Fruit fly (Drosophila melanogaster) whole organism, embryonic: Measurements from ENCODE around the gene CG43085.

Experiments used
- Antp ChIP-seq: fragments of 200-800 bp; sonication (Bioruptor generic); optimal IDR thresholded peaks from 3 replicates; lab custom pipeline; 2016; ENCODE audit warnings: missing biosample characterization, missing genetic modification characterization
- Atf3 ChIP-seq: fragments of 200-800 bp; sonication (Bioruptor generic); optimal IDR thresholded peaks from 3 replicates; lab custom pipeline; 2016; ENCODE audit warnings: missing biosample characterization, missing genetic modification characterization
- Bgb ChIP-seq: fragments of 200-800 bp; sonication (Bioruptor generic); IDR thresholded peaks from 2 replicates; pipeline ENCODE4 v1.3.6; 2022; ENCODE audit warnings: missing biosample characterization, missing genetic modification characterization; ENCODE audit not compliant: partially characterized antibody
- BtbVII ChIP-seq: fragments of 200-800 bp; sonication (Bioruptor generic); optimal IDR thresholded peaks from 3 replicates; lab custom pipeline; 2017; ENCODE audit warnings: missing biosample characterization, mild to moderate bottlenecking, missing genetic modification characterization
- CG11560 ChIP-seq: fragments of 200-800 bp; sonication (Bioruptor generic); IDR thresholded peaks from 3 replicates; pipeline ENCODE4 v1.3.6; 2022; ENCODE audit warnings: missing biosample characterization, missing genetic modification characterization
- CG12299 ChIP-seq: fragments of 200-800 bp; sonication (Bioruptor generic); optimal IDR thresholded peaks from 2 replicates; lab custom pipeline; 2018; ENCODE audit warnings: missing biosample characterization, mild to moderate bottlenecking, missing genetic modification characterization
- CG12391 ChIP-seq: fragments of 200-800 bp; sonication (Bioruptor generic); optimal IDR thresholded peaks from 3 replicates; lab custom pipeline; 2018; ENCODE audit warnings: missing biosample characterization, mild to moderate bottlenecking, missing genetic modification characterization, moderate library complexity
- CG12659 ChIP-seq: fragments of 200-800 bp; sonication (Bioruptor generic); optimal IDR thresholded peaks from 3 replicates; lab custom pipeline; 2017; ENCODE audit warnings: mild to moderate bottlenecking, missing biosample characterization, missing genetic modification reagents, missing genetic modification characterization
- CG15479 ChIP-seq: fragments of 200-800 bp; sonication (Bioruptor generic); optimal IDR thresholded peaks from 3 replicates; lab custom pipeline; 2019; ENCODE audit warnings: missing biosample characterization, mild to moderate bottlenecking, missing genetic modification characterization, moderate library complexity
- CG17186 ChIP-seq: fragments of 200-800 bp; sonication (Bioruptor generic); optimal IDR thresholded peaks from 3 replicates; lab custom pipeline; 2017; ENCODE audit warnings: missing biosample characterization, missing genetic modification reagents, missing genetic modification characterization
- CG17385 ChIP-seq: fragments of 200-800 bp; sonication (Bioruptor generic); optimal IDR thresholded peaks from 3 replicates; lab custom pipeline; 2018; ENCODE audit warnings: missing biosample characterization, mild to moderate bottlenecking, missing genetic modification characterization
- CG17568 ChIP-seq: fragments of 200-800 bp; sonication (Bioruptor generic); optimal IDR thresholded peaks from 2 replicates; lab custom pipeline; 2018; ENCODE audit warnings: missing biosample characterization, mild to moderate bottlenecking, missing genetic modification characterization, moderate library complexity
- CG18764 ChIP-seq: fragments of 200-800 bp; sonication (Bioruptor generic); optimal IDR thresholded peaks from 3 replicates; lab custom pipeline; 2016; ENCODE audit warnings: missing biosample characterization, missing genetic modification characterization
- CG30403 ChIP-seq: fragments of 200-800 bp; sonication (Bioruptor generic); optimal IDR thresholded peaks from 3 replicates; lab custom pipeline; 2016; ENCODE audit warnings: missing biosample characterization, missing genetic modification characterization
- CG3065 ChIP-seq: fragments of 200-800 bp; sonication (Bioruptor generic); optimal IDR thresholded peaks from 2 replicates; lab custom pipeline; 2016; ENCODE audit warnings: missing biosample characterization, missing genetic modification characterization
- CG43689 ChIP-seq: fragments of 200-800 bp; sonication (Bioruptor generic); IDR thresholded peaks from 2 replicates; pipeline ENCODE4 v1.3.6; 2022; ENCODE audit warnings: missing biosample characterization, missing genetic modification characterization
- CG6654 ChIP-seq: fragments of 200-800 bp; sonication (Bioruptor generic); optimal IDR thresholded peaks from 2 replicates; lab custom pipeline; 2017; ENCODE audit warnings: missing biosample characterization, mild to moderate bottlenecking, missing genetic modification characterization
- CG6854 ChIP-seq: fragments of 200-800 bp; sonication (Bioruptor generic); optimal IDR thresholded peaks from 3 replicates; lab custom pipeline; 2017; ENCODE audit warnings: missing biosample characterization, mild to moderate bottlenecking, missing genetic modification characterization
- CG7556 ChIP-seq: fragments of 200-800 bp; sonication (Bioruptor generic); optimal IDR thresholded peaks from 2 replicates; lab custom pipeline; 2017; ENCODE audit warnings: missing biosample characterization, mild to moderate bottlenecking, missing genetic modification characterization
- CG7745 ChIP-seq: fragments of 200-800 bp; sonication (Bioruptor generic); optimal IDR thresholded peaks from 2 replicates; lab custom pipeline; 2018; ENCODE audit warnings: missing biosample characterization, mild to moderate bottlenecking, missing genetic modification characterization, moderate library complexity
- CG9876 ChIP-seq: fragments of 200-800 bp; sonication (Bioruptor generic); optimal IDR thresholded peaks from 2 replicates; lab custom pipeline; 2016; ENCODE audit warnings: missing biosample characterization, missing genetic modification characterization
- Dll ChIP-seq: fragments of 200-800 bp; sonication (Bioruptor generic); IDR thresholded peaks from 4 replicates; pipeline ENCODE4 v1.3.6; 2022; ENCODE audit warnings: missing biosample characterization, missing genetic modification characterization; ENCODE audit not compliant: partially characterized antibody
- Elba2 ChIP-seq: fragments of 200-800 bp; sonication (Bioruptor generic); optimal IDR thresholded peaks from 3 replicates; lab custom pipeline; 2016; ENCODE audit warnings: missing biosample characterization, missing genetic modification characterization
- Fer2 ChIP-seq: fragments of 200-800 bp; sonication (Bioruptor generic); optimal IDR thresholded peaks from 2 replicates; lab custom pipeline; 2018; ENCODE audit warnings: missing biosample characterization, mild to moderate bottlenecking, missing genetic modification characterization, moderate library complexity
- Kr ChIP-seq: fragments of 200-800 bp; sonication (Bioruptor generic); optimal IDR thresholded peaks from 2 replicates; lab custom pipeline; 2017; ENCODE audit warnings: missing biosample characterization, mild to moderate bottlenecking, missing genetic modification characterization
- Oaz ChIP-seq: fragments of 200-800 bp; sonication (Bioruptor generic); IDR thresholded peaks from 2 replicates; pipeline ENCODE4 v1.3.6; 2022; ENCODE audit warnings: missing biosample characterization, missing genetic modification characterization
- Optix ChIP-seq: fragments of 200-800 bp; sonication (Bioruptor generic); IDR thresholded peaks from 3 replicates; pipeline ENCODE4 v1.3.6; 2022; ENCODE audit warnings: missing biosample characterization, missing genetic modification characterization
- Rfx ChIP-seq: fragments of 200-800 bp; sonication (Bioruptor generic); IDR thresholded peaks from 2 replicates; pipeline ENCODE4 v1.3.6; 2022; ENCODE audit warnings: missing biosample characterization, missing genetic modification characterization
- Side ChIP-seq: fragments of 200-800 bp; sonication (Bioruptor generic); optimal IDR thresholded peaks from 2 replicates; lab custom pipeline; 2016; ENCODE audit warnings: missing biosample characterization, missing genetic modification characterization
- Sox102F ChIP-seq: fragments of 200-800 bp; sonication (Bioruptor generic); optimal IDR thresholded peaks from 2 replicates; lab custom pipeline; 2018; ENCODE audit warnings: missing biosample characterization, mild to moderate bottlenecking, missing genetic modification characterization, moderate library complexity
- Vsx1 ChIP-seq: fragments of 200-800 bp; sonication (Bioruptor generic); optimal IDR thresholded peaks from 2 replicates; lab custom pipeline; 2017; ENCODE audit warnings: missing biosample characterization, mild to moderate bottlenecking, missing genetic modification characterization, missing genetic modification reagents
- Xrp1 ChIP-seq: fragments of 200-800 bp; sonication (Bioruptor generic); IDR thresholded peaks from 2 replicates; pipeline ENCODE4 v1.3.6; 2022; ENCODE audit warnings: missing biosample characterization, missing genetic modification characterization
- bbx ChIP-seq: fragments of 200-800 bp; sonication (Bioruptor generic); IDR thresholded peaks from 2 replicates; pipeline ENCODE4 v1.3.6; 2022; ENCODE audit warnings: missing biosample characterization, missing genetic modification characterization; ENCODE audit not compliant: partially characterized antibody
- esg ChIP-seq: fragments of 200-800 bp; sonication (Bioruptor generic); conservative IDR thresholded peaks from 2 replicates; pipeline ENCODE4 v1.3.6; 2022; ENCODE audit warnings: missing biosample characterization, missing genetic modification characterization
- grau ChIP-seq: fragments of 200-800 bp; optimal IDR thresholded peaks from 3 replicates; lab custom pipeline; 2019; ENCODE audit warnings: missing biosample characterization, mild to moderate bottlenecking, missing genetic modification characterization, moderate library complexity
- h ChIP-seq: fragments of >200 bp; optimal IDR thresholded peaks from 2 replicates; lab custom pipeline; 2017
- jigr1 ChIP-seq: fragments of 200-800 bp; sonication (Bioruptor generic); IDR thresholded peaks from 3 replicates; pipeline ENCODE4 v1.3.6; 2022; ENCODE audit warnings: missing biosample characterization, missing genetic modification characterization
- kah ChIP-seq: fragments of 200-800 bp; sonication (Bioruptor generic); optimal IDR thresholded peaks from 2 replicates; lab custom pipeline; 2018; ENCODE audit warnings: missing biosample characterization, mild to moderate bottlenecking, missing genetic modification characterization
- lbe ChIP-seq: fragments of 200-800 bp; sonication (Bioruptor generic); optimal IDR thresholded peaks from 2 replicates; lab custom pipeline; 2016; ENCODE audit warnings: missing biosample characterization, mild to moderate bottlenecking, missing genetic modification characterization
- lola ChIP-seq, 3 experiments: fragments of >200 bp in 2 of 3; fragments of 200-800 bp in 1 of 3; sonication (Bioruptor generic) in 1 of 3; optimal IDR thresholded peaks; 2 replicates each; lab custom pipeline; 2017 to 2019; ENCODE audit warnings: missing biosample characterization in 3 of 3, missing genetic modification characterization in 3 of 3, mild to moderate bottlenecking in 1 of 3, moderate library complexity in 1 of 3
- luna ChIP-seq: fragments of 200-800 bp; sonication (Bioruptor generic); optimal IDR thresholded peaks from 2 replicates; lab custom pipeline; 2016; ENCODE audit warnings: missing biosample characterization, missing genetic modification characterization
- pum ChIP-seq: fragments of 200-800 bp; sonication (Bioruptor generic); optimal IDR thresholded peaks from 2 replicates; lab custom pipeline; 2016; ENCODE audit warnings: missing biosample characterization, missing genetic modification characterization
- sens-2 ChIP-seq: fragments of 200-800 bp; sonication (Bioruptor generic); IDR thresholded peaks from 2 replicates; pipeline ENCODE4 v1.3.6; 2022; ENCODE audit warnings: missing biosample characterization, missing genetic modification characterization
- sisA ChIP-seq: fragments of 200-800 bp; sonication (Bioruptor generic); IDR thresholded peaks from 2 replicates; pipeline ENCODE4 v1.3.6; 2022; ENCODE audit warnings: missing biosample characterization, missing genetic modification characterization
- sna ChIP-seq: fragments of 200-800 bp; sonication (Bioruptor generic); IDR thresholded peaks from 2 replicates; pipeline ENCODE4 v1.3.6; 2022; ENCODE audit warnings: missing biosample characterization, missing genetic modification characterization; ENCODE audit not compliant: partially characterized antibody
- sug ChIP-seq: fragments of 200-800 bp; optimal IDR thresholded peaks from 2 replicates; lab custom pipeline; 2019; ENCODE audit warnings: missing biosample characterization, mild to moderate bottlenecking, missing genetic modification characterization, moderate library complexity
- tio ChIP-seq: fragments of 200-800 bp; sonication (Bioruptor generic); optimal IDR thresholded peaks from 2 replicates; lab custom pipeline; 2017; ENCODE audit warnings: missing biosample characterization, missing genetic modification characterization, inconsistent platforms
- tll ChIP-seq, 2 experiments: fragments of 200-800 bp in 1 of 2; fragments of >200 bp in 1 of 2; sonication (Bioruptor generic) in 1 of 2; optimal IDR thresholded peaks; 2 replicates each; lab custom pipeline; 2017 to 2019; ENCODE audit warnings: missing biosample characterization in 2 of 2, missing genetic modification characterization in 2 of 2, mild to moderate bottlenecking in 1 of 2, moderate library complexity in 1 of 2
- usp ChIP-seq: fragments of >200 bp; optimal IDR thresholded peaks from 2 replicates; lab custom pipeline; 2017; ENCODE audit warnings: missing biosample characterization, missing genetic modification characterization
- wor ChIP-seq: fragments of 200-800 bp; sonication (Bioruptor generic); IDR thresholded peaks from 2 replicates; pipeline ENCODE4 v1.3.6; 2022; ENCODE audit warnings: missing biosample characterization, missing genetic modification characterization
- zf30C ChIP-seq: fragments of 200-800 bp; sonication (Bioruptor generic); optimal IDR thresholded peaks from 3 replicates; lab custom pipeline; 2018; ENCODE audit warnings: missing biosample characterization, mild to moderate bottlenecking, missing genetic modification characterization

Gene CG43085

DNA sequence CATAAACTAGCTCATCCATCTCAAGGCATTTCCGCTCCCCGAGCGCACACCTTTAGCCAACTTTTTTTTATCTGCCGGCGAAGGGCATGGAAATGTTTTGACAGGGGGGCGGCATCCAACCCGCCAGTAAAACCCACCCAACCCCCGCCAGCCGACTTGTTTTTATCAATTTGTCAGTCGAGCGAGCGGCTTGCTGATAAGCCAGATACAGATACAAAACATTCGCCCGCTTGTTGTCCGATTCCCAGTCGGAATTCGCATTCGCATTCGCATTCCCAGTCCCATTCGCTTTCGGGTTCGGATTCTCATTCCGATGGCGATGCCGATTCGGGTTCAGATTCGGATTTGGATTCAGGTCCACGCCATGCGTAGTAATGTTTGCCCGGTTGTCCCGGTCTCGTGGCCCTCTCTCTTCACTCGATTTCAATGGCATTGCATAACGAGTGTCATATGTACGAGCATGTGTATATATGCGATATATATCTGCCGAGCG, 18.6 kb upstream of the CG43085 start (continued):
- no peak for TF ChIP-seq Oaz
- TF ChIP-seq Elba2 (GFP tag; lab: Kevin White, UChicago): no peak
- no peak for TF ChIP-seq CG17568 (GFP tag; lab: Kevin White, UChicago)
- no peak for TF ChIP-seq Side (GFP tag; lab: Kevin White, UChicago)
- TF ChIP-seq Optix (GFP tag; lab: Robert Waterston, UW): no peak
- TF ChIP-seq CG6654 (GFP tag; lab: Kevin White, UChicago): no peak
- TF ChIP-seq CG43689 (GFP tag; lab: Robert Waterston, UW): no peak
- no peak for TF ChIP-seq CG3065
- no peak for TF ChIP-seq Atf3
- no peak for TF ChIP-seq CG6854 (GFP tag; lab: Kevin White, UChicago)
- TF ChIP-seq Xrp1: no peak
- no peak for TF ChIP-seq Dll (GFP tag; lab: Robert Waterston, UW)
- no peak for TF ChIP-seq CG30403
- no peak for TF ChIP-seq CG7556 (GFP tag; lab: Kevin White, UChicago)
- TF ChIP-seq Fer2 (tag; lab: Kevin White, UChicago): no peak
- TF ChIP-seq CG18764: no peak
- TF ChIP-seq BtbVII (GFP tag; lab: Kevin White, UChicago): no peak
- TF ChIP-seq lbe (GFP tag; lab: Kevin White, UChicago): no peak
- TF ChIP-seq jigr1: no peak
- TF ChIP-seq Kr (GFP tag; lab: Kevin White, UChicago): no peak
- TF ChIP-seq CG12391 (tag; lab: Kevin White, UChicago): no peak
- no peak for TF ChIP-seq CG15479 (GFP tag; lab: Kevin White, UChicago)
- TF ChIP-seq CG9876 (GFP tag; lab: Kevin White, UChicago): no peak
- TF ChIP-seq Rfx (GFP tag; lab: Robert Waterston, UW): peak; percentile 18; the same call in 1 of the 2 replicates
- no peak for TF ChIP-seq sens-2 (GFP tag; lab: Robert Waterston, UW)
- TF ChIP-seq CG17186 (GFP tag; lab: Kevin White, UChicago): no peak
- no peak for TF ChIP-seq tio (GFP tag; lab: Kevin White, UChicago)
- TF ChIP-seq sug (tag; lab: Kevin White, UChicago): peak; percentile 96
- no peak for TF ChIP-seq tll (GFP tag; optimal IDR thresholded peaks at IDR 0.05; lab: Kevin White, UChicago)
- TF ChIP-seq usp (GFP tag; lab: Kevin White, UChicago): no peak
- no peak for TF ChIP-seq grau (tag; lab: Kevin White, UChicago)
- TF ChIP-seq CG12659 (GFP tag; lab: Kevin White, UChicago): no peak
- no peak for TF ChIP-seq lola (GFP tag; optimal IDR thresholded peaks at IDR 0.05; lab: Kevin White, UChicago)
- TF ChIP-seq CG11560: no peak
- TF ChIP-seq Vsx1 (GFP tag; lab: Kevin White, UChicago): no peak
- no peak for TF ChIP-seq Antp (GFP tag; lab: Kevin White, UChicago)
- TF ChIP-seq CG7745: no peak
- no peak for TF ChIP-seq pum
- TF ChIP-seq sisA (GFP tag; lab: Robert Waterston, UW): no peak
- no peak for TF ChIP-seq wor (GFP tag; lab: Robert Waterston, UW)
- no peak for TF ChIP-seq luna
- no peak for TF ChIP-seq kah
- TF ChIP-seq sna (GFP tag; lab: Robert Waterston, UW): no peak
- TF ChIP-seq h (lab: Kevin White, UChicago): no peak
- no peak for TF ChIP-seq Sox102F (GFP tag; lab: Kevin White, UChicago)
- no peak for TF ChIP-seq zf30C (GFP tag; lab: Kevin White, UChicago)
- TF ChIP-seq Bgb (GFP tag; lab: Robert Waterston, UW): peak; percentile 31; the same call in 1 of the 2 replicates
- no peak for TF ChIP-seq CG12299 (tag; lab: Kevin White, UChicago)
- TF ChIP-seq bbx (GFP tag; lab: Robert Waterston, UW): no peak
- no peak for TF ChIP-seq esg
- TF ChIP-seq CG17385 (GFP tag; lab: Kevin White, UChicago): no peak
